Fruit fly (Drosophila melanogaster): ENCODE data around the gene HisRS.

HisRS gene

dm6 chrX:18479307-18480134 is 35.7 kb upstream of the HisRS start, which contains the start of gene CG32547 (continued):
- TF ChIP-seq Fer1 (GFP tag; optimal IDR thresholded peaks at IDR 0.05) (peak; percentile 51), psq (GFP tag; optimal IDR thresholded peaks at IDR 0.05) (peak; percentile 84), ro (GFP tag; IDR thresholded peaks at IDR 0.05) (no peak), dysf (GFP tag; IDR thresholded peaks at IDR 0.05) (peak; percentile 33; the same call in 1 of the 3 replicates), CG4854 (GFP tag; optimal IDR thresholded peaks at IDR 0.05) (no peak), CG7928 (GFP tag; optimal IDR thresholded peaks at IDR 0.05) (peak; percentile 90), CG3065 (GFP tag; optimal IDR thresholded peaks at IDR 0.05) (no peak), unc-4 (GFP tag; IDR thresholded peaks at IDR 0.05; ENCODE audit: partially characterized antibody) (peak; percentile 33; the same call in 1 of the 2 replicates), CG1233 (GFP tag; optimal IDR thresholded peaks at IDR 0.05) (no peak), Hr3 (GFP tag; optimal IDR thresholded peaks at IDR 0.05) (no peak), hb (GFP tag; IDR thresholded peaks at IDR 0.05; ENCODE audit: partially characterized antibody) (no peak), ERR (GFP tag; optimal IDR thresholded peaks at IDR 0.05) (no peak), CG7839 (tag; optimal IDR thresholded peaks at IDR 0.05) (peak; percentile 21), GATAe (GFP tag; conservative IDR thresholded peaks at IDR 0.05) (no peak), MBD-R2 (GFP tag; IDR thresholded peaks at IDR 0.05) (peak; percentile 40), ci (GFP tag; IDR thresholded peaks at IDR 0.05) (0 out of 3 replicates have a peak, but pooled peaks have one; percentile 34), CG9609 (GFP tag; optimal IDR thresholded peaks at IDR 0.05) (no peak), Dek (tag; optimal IDR thresholded peaks at IDR 0.05) (no peak), sisA (GFP tag; IDR thresholded peaks at IDR 0.05) (no peak), unpg (GFP tag; optimal IDR thresholded peaks at IDR 0.05) (peak; percentile 1), CG10959 (GFP tag; IDR thresholded peaks at IDR 0.05) (0 out of 2 replicates have a peak, but pooled peaks have one; percentile 10), Xbp1 (GFP tag; optimal IDR thresholded peaks at IDR 0.05) (peak; percentile 18), CG8290 (GFP tag; optimal IDR thresholded peaks at IDR 0.05) (no peak), CG8290 (tag; optimal IDR thresholded peaks at IDR 0.05) (no peak), Atf-2 (GFP tag; optimal IDR thresholded peaks at IDR 0.05) (no peak), CG12769 (tag; optimal IDR thresholded peaks at IDR 0.05) (peak; percentile 29), CG14441 (GFP tag; IDR thresholded peaks at IDR 0.05) (0 out of 2 replicates have a peak, but pooled peaks have one; percentile 26), CG17612 (GFP tag; IDR thresholded peaks at IDR 0.05) (no peak), dpn (GFP tag; optimal IDR thresholded peaks at IDR 0.05) (peak in 1 of 2 experiments; percentile 10), CG34422 (GFP tag; IDR thresholded peaks at IDR 0.05) (no peak), CG8924 (tag; optimal IDR thresholded peaks at IDR 0.05) (no peak), slbo (GFP tag; IDR thresholded peaks at IDR 0.05) (no peak), abd-A (tag; optimal IDR thresholded peaks at IDR 0.05) (no peak), D19B (GFP tag; optimal IDR thresholded peaks at IDR 0.05) (peak; percentile 96), CG10274 (GFP tag; optimal IDR thresholded peaks at IDR 0.05) (no peak), crp (GFP tag; optimal IDR thresholded peaks at IDR 0.05) (peak in 1 of 2 experiments; percentile 78), H15 (GFP tag; IDR thresholded peaks at IDR 0.05) (no peak), Mes4 (GFP tag; optimal IDR thresholded peaks at IDR 0.05) (no peak), da (GFP tag; optimal IDR thresholded peaks at IDR 0.05) (no peak), CG15269 (tag; optimal IDR thresholded peaks at IDR 0.05) (no peak), tll (GFP tag; optimal IDR thresholded peaks at IDR 0.05) (no peak), twi (tag; optimal IDR thresholded peaks at IDR 0.05) (no peak), CG17802 (tag; optimal IDR thresholded peaks at IDR 0.05) (no peak), CG11093 (GFP tag; IDR thresholded peaks at IDR 0.05) (no peak), NC2β (GFP tag; optimal IDR thresholded peaks at IDR 0.05) (no peak), pb (GFP tag; optimal IDR thresholded peaks at IDR 0.05) (no peak), CG6854 (GFP tag; optimal IDR thresholded peaks at IDR 0.05) (no peak), vvl (GFP tag; IDR thresholded peaks at IDR 0.05) (peak; percentile 56), CG6765 (GFP tag; optimal IDR thresholded peaks at IDR 0.05) (no peak)
